Worm (Caenorhabditis elegans): ENCODE results near the gene C35D10.3.

DNA sequence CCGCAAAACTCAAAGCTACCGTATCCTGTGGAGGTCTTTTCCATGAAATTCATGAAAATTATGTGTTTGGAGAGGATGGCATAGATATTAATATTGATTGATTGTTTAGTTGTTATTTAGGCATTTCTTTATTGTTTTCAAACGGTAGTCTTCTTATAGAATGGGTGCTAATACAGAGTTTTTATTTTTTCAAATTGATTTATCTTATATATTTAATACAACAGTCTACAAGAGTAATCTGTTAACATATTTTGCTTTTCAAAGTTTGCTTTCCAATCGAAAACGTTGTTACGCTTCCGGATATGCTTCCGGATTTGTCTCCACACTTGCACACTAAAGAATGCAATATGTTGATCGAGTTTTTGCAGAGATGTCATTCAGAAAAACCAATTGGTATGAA, 2.0 kb upstream of the C35D10.3 start, which contains the start of gene C35D10.17:
- TF ChIP-seq med-1 (GFP tag; optimal IDR thresholded peaks at IDR 0.05; ENCODE audit: insufficient read depth) = no peak
- no peak for TF ChIP-seq ref-1 (GFP tag; conservative IDR thresholded peaks at IDR 0.05)
- TF ChIP-seq cog-1 (tag; optimal IDR thresholded peaks at IDR 0.05) = no peak
- no peak for TF ChIP-seq tab-1 (GFP tag; IDR thresholded peaks at IDR 0.05)

All from whole organism, midembryonic.